Fruit fly (Drosophila melanogaster) S2 (cell line): ENCODE results near the gene Spec2.

Experiments used
- CG8478 ChIP-seq: fragments of >200 bp; optimal IDR thresholded peaks from 2 replicates; lab custom pipeline; 2018
- CTCF ChIP-seq, 2 experiments: fragments of >200 bp; optimal IDR thresholded peaks; 2 replicates each; lab custom pipeline; 2018

- TF ChIP-seq CTCF (optimal IDR thresholded peaks at IDR 0.05; lab: Kevin White, UChicago) (no peak), CG8478 (lab: Kevin White, UChicago) (no peak)
Observed at dm6 chr3R:5658984-5659802, 35.3 kb upstream of the Spec2 start.
